Worm (Caenorhabditis elegans) whole organism, young adult: ENCODE measurements around the gene ced-7.
A peak's percentile ranks its signal among the peaks of the same experiment; 100 is the strongest.

Experiments used
- B0019.2 ChIP-seq: fragments of 200-800 bp; sonication (Bioruptor generic); conservative IDR thresholded peaks from 2 replicates; pipeline ENCODE4 v1.3.6; 2022; ENCODE audit warnings: missing genetic modification reagents, missing genetic modification characterization, missing compliant biosample characterization
- B0035.1 ChIP-seq: sonication (generic microtip); optimal IDR thresholded peaks from 2 replicates; lab custom pipeline; 2016; ENCODE audit warnings: missing genetic modification characterization, mild to moderate bottlenecking, missing compliant biosample characterization, missing genotype, missing genetic modification reagents
- F22D6.2 ChIP-seq: sonication (generic microtip); optimal IDR thresholded peaks from 2 replicates; lab custom pipeline; 2016; ENCODE audit warnings: mild to moderate bottlenecking, missing genetic modification characterization, missing compliant biosample characterization
- F37B4.10 ChIP-seq: fragments of 200-800 bp; sonication (Bioruptor generic); IDR thresholded peaks from 2 replicates; pipeline ENCODE4 v1.3.6; 2022; ENCODE audit warnings: missing genetic modification characterization, missing compliant biosample characterization
- F39B2.1 ChIP-seq: fragments of 200-800 bp; sonication (Bioruptor generic); IDR thresholded peaks from 2 replicates; pipeline ENCODE4 v1.3.6; 2022; ENCODE audit warnings: missing genetic modification reagents, missing genetic modification characterization, missing compliant biosample characterization
- F49E8.2 ChIP-seq: sonication (generic microtip); optimal IDR thresholded peaks from 3 replicates; lab custom pipeline; 2017; ENCODE audit warnings: missing genetic modification characterization, mild to moderate bottlenecking, missing compliant biosample characterization, antibody characterized with exemption, moderate library complexity; ENCODE audit not compliant: insufficient read depth
- F55B11.4 ChIP-seq: sonication (generic microtip); optimal IDR thresholded peaks from 2 replicates; lab custom pipeline; 2016; ENCODE audit warnings: missing compliant biosample characterization, missing genetic modification characterization, borderline replicate concordance; ENCODE audit not compliant: insufficient read depth
- F57A8.1 ChIP-seq: fragments of 200-800 bp; sonication (Bioruptor generic); optimal IDR thresholded peaks from 2 replicates; lab custom pipeline; 2018; ENCODE audit warnings: mild to moderate bottlenecking, missing genetic modification characterization, moderate library complexity, missing compliant biosample characterization
- T07F8.4 ChIP-seq: sonication (generic microtip); optimal IDR thresholded peaks from 2 replicates; lab custom pipeline; 2016; ENCODE audit warnings: mild to moderate bottlenecking, missing genetic modification characterization, moderate library complexity, missing compliant biosample characterization
- Y53F4B.3 ChIP-seq: fragments of 200-800 bp; sonication (Bioruptor generic); IDR thresholded peaks from 2 replicates; pipeline ENCODE4 v1.3.6; 2022; ENCODE audit warnings: missing genetic modification reagents, missing genetic modification characterization, missing compliant biosample characterization
- ama-1 ChIP-seq, 3 experiments: fragments of 150-350 bp in 1 of 3; sonication (generic microtip) in 2 of 3; optimal IDR thresholded peaks; 2 replicates each; lab custom pipeline; 2014 to 2018; ENCODE audit warnings: missing biosample characterization in 2 of 3, missing genetic modification characterization in 2 of 3, missing genetic modification reagents in 2 of 3
- attf-5 ChIP-seq: fragments of 200-800 bp; sonication (Bioruptor generic); optimal IDR thresholded peaks from 2 replicates; lab custom pipeline; 2018; ENCODE audit warnings: mild to moderate bottlenecking, missing genetic modification characterization, missing compliant biosample characterization
- bed-2 ChIP-seq: fragments of 200-800 bp; sonication (Bioruptor generic); IDR thresholded peaks from 2 replicates; pipeline ENCODE4 v1.3.6; 2022; ENCODE audit warnings: missing genetic modification reagents, missing genetic modification characterization, missing compliant biosample characterization
- ceh-27 ChIP-seq: fragments of 200-800 bp; sonication (Bioruptor generic); optimal IDR thresholded peaks from 2 replicates; lab custom pipeline; 2018; ENCODE audit warnings: mild to moderate bottlenecking, missing genetic modification characterization, moderate library complexity, missing compliant biosample characterization
- chd-7 ChIP-seq: sonication (generic microtip); optimal IDR thresholded peaks from 2 replicates; lab custom pipeline; 2016; ENCODE audit warnings: mild to moderate bottlenecking, missing genetic modification characterization, moderate library complexity, missing compliant biosample characterization
- die-1 ChIP-seq: sonication (generic microtip); optimal IDR thresholded peaks from 2 replicates; lab custom pipeline; 2016; ENCODE audit warnings: missing genotype, mild to moderate bottlenecking, missing genetic modification characterization, missing compliant biosample characterization
- dpff-1 ChIP-seq: sonication (generic microtip); optimal IDR thresholded peaks from 2 replicates; lab custom pipeline; 2017; ENCODE audit warnings: mild to moderate bottlenecking, missing genetic modification characterization, missing compliant biosample characterization
- efl-1 ChIP-seq: fragments of 150-350 bp; optimal IDR thresholded peaks from 2 replicates; lab custom pipeline; 2014; ENCODE audit warnings: missing biosample characterization, missing genetic modification reagents, missing genetic modification characterization
- ekl-4 ChIP-seq: fragments of 200-800 bp; sonication (Bioruptor generic); IDR thresholded peaks from 2 replicates; pipeline ENCODE4 v1.3.6; 2022; ENCODE audit warnings: missing genetic modification reagents, missing genetic modification characterization, missing compliant biosample characterization
- gei-17 ChIP-seq: fragments of 200-800 bp; sonication (Bioruptor generic); optimal IDR thresholded peaks from 2 replicates; lab custom pipeline; 2018; ENCODE audit warnings: mild to moderate bottlenecking, missing genetic modification characterization, missing compliant biosample characterization
- him-1 ChIP-seq: sonication (generic microtip); optimal IDR thresholded peaks from 2 replicates; lab custom pipeline; 2016; ENCODE audit warnings: missing genotype, missing genetic modification reagents, missing genetic modification characterization, missing compliant biosample characterization
- hmg-1.2 ChIP-seq: fragments of 200-800 bp; sonication (Bioruptor generic); IDR thresholded peaks from 2 replicates; pipeline ENCODE4 v1.3.6; 2022; ENCODE audit warnings: missing genetic modification reagents, missing genetic modification characterization, missing compliant biosample characterization
- hmg-20 ChIP-seq: fragments of 200-800 bp; sonication (Bioruptor generic); IDR thresholded peaks from 2 replicates; pipeline ENCODE4 v1.3.6; 2022; ENCODE audit warnings: missing genetic modification reagents, missing genetic modification characterization, missing compliant biosample characterization
- lag-1 ChIP-seq: fragments of 200-800 bp; sonication (Bioruptor generic); IDR thresholded peaks from 2 replicates; pipeline ENCODE4 v1.3.6; 2022; ENCODE audit warnings: missing genetic modification reagents, missing genetic modification characterization, missing compliant biosample characterization
- let-526 ChIP-seq: fragments of 200-800 bp; sonication (Bioruptor generic); IDR thresholded peaks from 2 replicates; pipeline ENCODE4 v1.3.6; 2022; ENCODE audit warnings: missing genetic modification reagents, missing genetic modification characterization, missing compliant biosample characterization
- let-607 ChIP-seq, 2 experiments: fragments of 200-800 bp in 1 of 2; sonication (Bioruptor generic) in 1 of 2; sonication (generic microtip) in 1 of 2; optimal IDR thresholded peaks; 2 replicates each; lab custom pipeline; 2016 to 2018; ENCODE audit warnings: mild to moderate bottlenecking in 2 of 2, missing compliant biosample characterization in 2 of 2, missing genetic modification characterization in 2 of 2, moderate library complexity in 2 of 2, missing genotype in 1 of 2
- lir-1 ChIP-seq: fragments of 200-800 bp; sonication (Bioruptor generic); conservative IDR thresholded peaks from 2 replicates; pipeline ENCODE4 v1.3.6; 2022; ENCODE audit warnings: missing genetic modification reagents, missing genetic modification characterization, missing compliant biosample characterization
- lsl-1 ChIP-seq: fragments of 200-800 bp; sonication (Bioruptor generic); optimal IDR thresholded peaks from 2 replicates; lab custom pipeline; 2018; ENCODE audit warnings: mild to moderate bottlenecking, missing genetic modification characterization, moderate library complexity, missing compliant biosample characterization
- madf-6 ChIP-seq: fragments of 200-800 bp; sonication (Bioruptor generic); IDR thresholded peaks from 2 replicates; pipeline ENCODE4 v1.3.6; 2022; ENCODE audit warnings: missing genetic modification reagents, missing genetic modification characterization, missing compliant biosample characterization
- madf-8 ChIP-seq: fragments of 200-800 bp; sonication (Bioruptor generic); conservative IDR thresholded peaks from 2 replicates; pipeline ENCODE4 v1.3.6; 2022; ENCODE audit warnings: missing genetic modification reagents, missing genetic modification characterization, missing compliant biosample characterization
- mcd-1 ChIP-seq: fragments of 200-800 bp; sonication (Bioruptor generic); IDR thresholded peaks from 2 replicates; pipeline ENCODE4 v1.3.6; 2022; ENCODE audit warnings: missing genetic modification reagents, missing genetic modification characterization, missing compliant biosample characterization
- nfya-2 ChIP-seq: fragments of 200-800 bp; sonication (Bioruptor generic); IDR thresholded peaks from 2 replicates; pipeline ENCODE4 v1.3.6; 2022; ENCODE audit warnings: missing genetic modification reagents, missing genetic modification characterization, missing compliant biosample characterization
- nhr-80 ChIP-seq: sonication (generic microtip); optimal IDR thresholded peaks from 2 replicates; lab custom pipeline; 2016; ENCODE audit warnings: missing genetic modification characterization, missing compliant biosample characterization
- pha-4 ChIP-seq: fragments of 150-350 bp; sonication (generic microtip); optimal IDR thresholded peaks from 2 replicates; lab custom pipeline; 2014; ENCODE audit warnings: missing biosample characterization, missing genetic modification reagents, missing genetic modification characterization
- sdz-38 ChIP-seq: sonication (generic microtip); optimal IDR thresholded peaks from 2 replicates; lab custom pipeline; 2016; ENCODE audit warnings: missing genotype, missing genetic modification characterization, missing compliant biosample characterization
- snpc-1.1 ChIP-seq: sonication (generic microtip); optimal IDR thresholded peaks from 2 replicates; lab custom pipeline; 2017; ENCODE audit warnings: missing genetic modification characterization, mild to moderate bottlenecking, missing compliant biosample characterization, antibody characterized with exemption, moderate library complexity, missing genotype, missing genetic modification reagents; ENCODE audit not compliant: insufficient read depth
- snpc-1.3 ChIP-seq: sonication (generic microtip); optimal IDR thresholded peaks from 2 replicates; lab custom pipeline; 2017; ENCODE audit warnings: missing genetic modification characterization, mild to moderate bottlenecking, missing compliant biosample characterization, antibody characterized with exemption, moderate library complexity, missing genotype, missing genetic modification reagents; ENCODE audit not compliant: insufficient read depth
- tlf-1 ChIP-seq: fragments of 200-800 bp; sonication (Bioruptor generic); optimal IDR thresholded peaks from 2 replicates; lab custom pipeline; 2018; ENCODE audit warnings: mild to moderate bottlenecking, missing genetic modification characterization, missing compliant biosample characterization
- unc-62 ChIP-seq: fragments of 150-350 bp; optimal IDR thresholded peaks from 2 replicates; lab custom pipeline; 2014; ENCODE audit warnings: missing biosample characterization, missing genetic modification reagents, missing genetic modification characterization
- xnd-1 ChIP-seq: sonication (generic microtip); optimal IDR thresholded peaks from 2 replicates; lab custom pipeline; 2016; ENCODE audit warnings: missing genotype, missing genetic modification reagents, missing genetic modification characterization, missing compliant biosample characterization
- zim-3 ChIP-seq: sonication (generic microtip); optimal IDR thresholded peaks from 2 replicates; lab custom pipeline; 2017; ENCODE audit warnings: mild to moderate bottlenecking, missing genetic modification characterization, moderate library complexity, missing compliant biosample characterization
- ztf-6 ChIP-seq: fragments of 200-800 bp; sonication (Bioruptor generic); IDR thresholded peaks from 2 replicates; pipeline ENCODE4 v1.3.6; 2022; ENCODE audit warnings: missing genetic modification reagents, missing genetic modification characterization, missing compliant biosample characterization

ced-7 gene

DNA sequence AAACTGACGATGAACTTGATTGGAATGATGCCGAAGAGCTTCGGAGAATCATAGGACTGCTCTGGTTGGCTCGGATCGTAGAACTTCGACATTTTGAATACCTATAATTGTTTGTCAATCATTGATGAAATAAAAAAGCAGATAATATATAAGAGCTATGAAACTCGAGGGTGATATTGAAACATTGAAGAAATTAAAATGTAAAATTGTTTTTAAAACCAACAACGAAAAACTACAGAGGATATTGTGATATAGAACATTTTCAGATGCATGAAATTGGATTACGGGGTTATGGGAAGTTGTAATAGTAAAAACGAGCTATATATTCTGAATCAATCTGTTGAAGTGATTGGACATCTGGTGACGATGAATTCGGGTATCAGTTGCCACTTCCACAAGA is 15.5 kb downstream of the ced-7 start, which contains the start of gene C48B4.10:
C48B4.10 (minus strand) TSS at position 101 of the 400 bp plus-strand sequence.
- TF ChIP-seq F22D6.2 (no peak), madf-6 (GFP tag; lab: Robert Waterston, UW) (0 out of 2 replicates have a peak, but pooled peaks have one; percentile 12)

ce11 chrIII:9563235-9563634 is 16.7 kb downstream of the ced-7 start, which contains the start of gene C48B4.9:
Gene C48B4.9 (minus strand): TSS chrIII:9563335.
- TF ChIP-seq zim-3 = no peak
- no peak for TF ChIP-seq dpff-1 (tag; lab: Kevin White, UChicago)
- TF ChIP-seq F57A8.1 (GFP tag; lab: Kevin White, UChicago) = no peak
- no peak for TF ChIP-seq nhr-80 (tag; lab: Kevin White, UChicago)
- no peak for TF ChIP-seq ama-1 (optimal IDR thresholded peaks at IDR 0.05; lab: Kevin White, UChicago)
- no peak for TF ChIP-seq ama-1 (GFP tag; optimal IDR thresholded peaks at IDR 0.05; lab: Kevin White, UChicago)
- TF ChIP-seq F55B11.4 (tag; lab: Kevin White, UChicago) = no peak
- TF ChIP-seq Y53F4B.3 (GFP tag; lab: Robert Waterston, UW) = no peak
- no peak for TF ChIP-seq pha-4
- TF ChIP-seq bed-2 (GFP tag; lab: Robert Waterston, UW) = no peak
- no peak for TF ChIP-seq him-1 (tag; lab: Kevin White, UChicago)
- TF ChIP-seq ztf-6 (GFP tag; lab: Robert Waterston, UW) = no peak
- TF ChIP-seq ekl-4 (GFP tag; lab: Robert Waterston, UW) = no peak

DNA sequence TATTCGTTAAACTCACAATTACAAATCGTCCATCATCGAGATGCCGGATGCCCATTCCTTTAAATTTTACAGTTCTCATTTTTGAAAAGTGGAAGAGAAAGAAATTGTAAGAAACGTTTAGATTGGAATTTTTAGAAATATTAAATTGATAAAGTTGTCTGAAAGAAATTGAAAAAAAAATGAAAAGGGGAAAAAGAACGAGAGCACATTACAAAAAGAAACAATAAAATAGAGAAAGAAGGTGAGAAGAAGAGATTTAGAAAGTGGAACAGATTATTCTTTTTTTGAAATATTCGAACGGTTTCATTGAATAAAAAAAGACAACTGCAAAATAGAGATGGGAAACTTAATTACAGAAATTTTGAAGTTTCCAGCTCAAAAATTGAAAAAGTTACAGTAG is 18.7 kb downstream of the ced-7 start, which contains the start of gene C48B4.8:
C48B4.8 (minus strand) TSS at position 101 of the 400 bp plus-strand sequence.
- TF ChIP-seq snpc-1.3 (tag; lab: Kevin White, UChicago) = no peak
- TF ChIP-seq hmg-1.2 (GFP tag; lab: Robert Waterston, UW) = no peak
- no peak for TF ChIP-seq F37B4.10 (GFP tag; lab: Robert Waterston, UW)
- TF ChIP-seq F39B2.1 (GFP tag; lab: Robert Waterston, UW) = no peak
- no peak for TF ChIP-seq lag-1
- TF ChIP-seq tlf-1 (GFP tag; lab: Kevin White, UChicago) = no peak
- TF ChIP-seq ztf-6 (GFP tag; lab: Robert Waterston, UW) = no peak
- TF ChIP-seq chd-7 (tag; lab: Kevin White, UChicago) = no peak
- TF ChIP-seq attf-5 (GFP tag; lab: Kevin White, UChicago) = no peak
- TF ChIP-seq mcd-1 (GFP tag; lab: Robert Waterston, UW) = no peak
- no peak for TF ChIP-seq let-607 (tag; optimal IDR thresholded peaks at IDR 0.05; lab: Kevin White, UChicago)
- no peak for TF ChIP-seq efl-1 (GFP tag; lab: Kevin White, UChicago)
- TF ChIP-seq nhr-80 (tag; lab: Kevin White, UChicago) = no peak
- no peak for TF ChIP-seq gei-17 (GFP tag; lab: Kevin White, UChicago)
- no peak for TF ChIP-seq nfya-2
- no peak for TF ChIP-seq let-526 (GFP tag; lab: Robert Waterston, UW)
- TF ChIP-seq snpc-1.1 (tag; lab: Kevin White, UChicago) = no peak
- TF ChIP-seq xnd-1 (tag; lab: Kevin White, UChicago) = no peak
- no peak for TF ChIP-seq T07F8.4 (tag; lab: Kevin White, UChicago)
- no peak for TF ChIP-seq die-1 (tag; lab: Kevin White, UChicago)

- TF ChIP-seq unc-62 (GFP tag; lab: Kevin White, UChicago) (no peak), hmg-20 (GFP tag; lab: Robert Waterston, UW) (no peak), xnd-1 (tag; lab: Kevin White, UChicago) (peak; percentile 78), madf-6 (GFP tag; lab: Robert Waterston, UW) (peak; percentile 90), B0019.2 (no peak), lsl-1 (GFP tag; lab: Kevin White, UChicago) (peak; percentile 87), sdz-38 (tag; lab: Kevin White, UChicago) (no peak), snpc-1.3 (tag; lab: Kevin White, UChicago) (peak; percentile 14), ceh-27 (no peak), bed-2 (GFP tag; lab: Robert Waterston, UW) (no peak), F49E8.2 (tag; lab: Kevin White, UChicago) (peak; percentile 44), lir-1 (GFP tag; lab: Robert Waterston, UW) (no peak), pha-4 (no peak), B0035.1 (no peak), madf-8 (GFP tag; lab: Robert Waterston, UW) (peak; percentile 78), T07F8.4 (tag; lab: Kevin White, UChicago) (no peak)
Measured at ce11 chrIII:9559381-9559881, 20.5 kb downstream of the ced-7 start, which contains the start of gene C48B4.7. Gene C48B4.7 (minus strand): TSS chrIII:9559431.
